Worm (Caenorhabditis elegans) whole organism, young adult: ENCODE measurements around the gene srh-31.
A peak's percentile ranks its signal among the peaks of the same experiment; 100 is the strongest.

Experiments
- B0035.1 ChIP-seq: sonication (generic microtip); optimal IDR thresholded peaks from 2 replicates; lab custom pipeline; 2016; ENCODE audit warnings: missing genetic modification characterization, mild to moderate bottlenecking, missing compliant biosample characterization, missing genotype, missing genetic modification reagents
- B0261.1 ChIP-seq: sonication (generic microtip); optimal IDR thresholded peaks from 2 replicates; lab custom pipeline; 2016; ENCODE audit warnings: mild to moderate bottlenecking, missing genetic modification characterization, moderate library complexity, missing compliant biosample characterization
- F10E7.11 ChIP-seq: sonication (generic microtip); optimal IDR thresholded peaks from 2 replicates; lab custom pipeline; 2017; ENCODE audit warnings: mild to moderate bottlenecking, missing genetic modification characterization, moderate library complexity, missing compliant biosample characterization
- F33H1.4 ChIP-seq: fragments of 200-800 bp; sonication (Bioruptor generic); IDR thresholded peaks from 2 replicates; pipeline ENCODE4 v1.3.6; 2022; ENCODE audit warnings: missing genetic modification reagents, missing genetic modification characterization, missing compliant biosample characterization
- F37B4.10 ChIP-seq: fragments of 200-800 bp; sonication (Bioruptor generic); IDR thresholded peaks from 2 replicates; pipeline ENCODE4 v1.3.6; 2022; ENCODE audit warnings: missing genetic modification characterization, missing compliant biosample characterization
- F57A8.1 ChIP-seq: fragments of 200-800 bp; sonication (Bioruptor generic); optimal IDR thresholded peaks from 2 replicates; lab custom pipeline; 2018; ENCODE audit warnings: mild to moderate bottlenecking, missing genetic modification characterization, moderate library complexity, missing compliant biosample characterization
- F57C9.4 ChIP-seq: sonication (generic microtip); optimal IDR thresholded peaks from 2 replicates; lab custom pipeline; 2017; ENCODE audit warnings: mild to moderate bottlenecking, missing genetic modification characterization, missing compliant biosample characterization
- ZK185.1 ChIP-seq: sonication (generic microtip); optimal IDR thresholded peaks from 2 replicates; lab custom pipeline; 2016; ENCODE audit warnings: mild to moderate bottlenecking, missing genetic modification characterization, missing compliant biosample characterization; ENCODE audit not compliant: poor library complexity, severe bottlenecking
- aptf-2 ChIP-seq: fragments of 200-800 bp; sonication (Bioruptor generic); conservative IDR thresholded peaks from 2 replicates; pipeline ENCODE4 v1.3.6; 2022; ENCODE audit warnings: missing genetic modification reagents, missing genetic modification characterization, missing compliant biosample characterization
- aptf-3 ChIP-seq: fragments of 200-800 bp; sonication (Bioruptor generic); IDR thresholded peaks from 2 replicates; pipeline ENCODE4 v1.3.6; 2022; ENCODE audit warnings: missing genetic modification characterization, missing compliant biosample characterization
- atf-7 ChIP-seq: sonication (generic microtip); optimal IDR thresholded peaks from 2 replicates; lab custom pipeline; 2017; ENCODE audit warnings: mild to moderate bottlenecking, missing genetic modification characterization, missing compliant biosample characterization
- attf-3 ChIP-seq: fragments of 200-800 bp; sonication (Bioruptor generic); conservative IDR thresholded peaks from 2 replicates; pipeline ENCODE4 v1.3.6; 2022; ENCODE audit warnings: missing genetic modification reagents, missing genetic modification characterization, missing compliant biosample characterization
- bed-1 ChIP-seq: fragments of 200-800 bp; sonication (Bioruptor generic); IDR thresholded peaks from 2 replicates; pipeline ENCODE4 v1.3.6; 2022; ENCODE audit warnings: missing genetic modification reagents, missing genetic modification characterization, missing compliant biosample characterization
- cebp-1 ChIP-seq, 2 experiments: fragments of 200-800 bp in 1 of 2; sonication (Bioruptor generic) in 1 of 2; sonication (generic microtip) in 1 of 2; IDR thresholded peaks in 1 of 2; optimal IDR thresholded peaks in 1 of 2; 2 replicates each; pipeline versions ENCODE4 v1.3.6 to Lab custom; 2017 to 2022; ENCODE audit warnings: missing compliant biosample characterization in 2 of 2, missing genetic modification characterization in 2 of 2, mild to moderate bottlenecking in 1 of 2, missing genetic modification reagents in 1 of 2, moderate library complexity in 1 of 2
- ceh-40 ChIP-seq: fragments of 200-800 bp; sonication (Bioruptor generic); IDR thresholded peaks from 2 replicates; pipeline ENCODE4 v1.3.6; 2022; ENCODE audit warnings: missing genetic modification characterization, missing compliant biosample characterization
- dpff-1 ChIP-seq: sonication (generic microtip); optimal IDR thresholded peaks from 2 replicates; lab custom pipeline; 2017; ENCODE audit warnings: mild to moderate bottlenecking, missing genetic modification characterization, missing compliant biosample characterization
- egl-44 ChIP-seq: fragments of 200-800 bp; sonication (Bioruptor generic); IDR thresholded peaks from 2 replicates; pipeline ENCODE4 v1.3.6; 2022; ENCODE audit warnings: missing genetic modification reagents, missing genetic modification characterization, missing compliant biosample characterization
- ets-4 ChIP-seq: fragments of 200-800 bp; sonication (Bioruptor generic); optimal IDR thresholded peaks from 2 replicates; lab custom pipeline; 2018; ENCODE audit warnings: mild to moderate bottlenecking, missing genetic modification characterization, missing compliant biosample characterization
- gei-17 ChIP-seq: fragments of 200-800 bp; sonication (Bioruptor generic); optimal IDR thresholded peaks from 2 replicates; lab custom pipeline; 2018; ENCODE audit warnings: mild to moderate bottlenecking, missing genetic modification characterization, missing compliant biosample characterization
- hlh-12 ChIP-seq: sonication (generic microtip); optimal IDR thresholded peaks from 2 replicates; lab custom pipeline; 2016; ENCODE audit warnings: missing genetic modification characterization, missing compliant biosample characterization
- hlh-26 ChIP-seq: fragments of 200-800 bp; sonication (Bioruptor generic); conservative IDR thresholded peaks from 2 replicates; pipeline ENCODE4 v1.3.6; 2022; ENCODE audit warnings: missing genetic modification reagents, missing genetic modification characterization, missing compliant biosample characterization
- let-607 ChIP-seq, 2 experiments: fragments of 200-800 bp in 1 of 2; sonication (Bioruptor generic) in 1 of 2; sonication (generic microtip) in 1 of 2; optimal IDR thresholded peaks; 2 replicates each; lab custom pipeline; 2016 to 2018; ENCODE audit warnings: mild to moderate bottlenecking in 2 of 2, missing compliant biosample characterization in 2 of 2, missing genetic modification characterization in 2 of 2, moderate library complexity in 2 of 2, missing genotype in 1 of 2
- lin-26 ChIP-seq: fragments of 200-800 bp; sonication (Bioruptor generic); IDR thresholded peaks from 2 replicates; pipeline ENCODE4 v1.3.6; 2022; ENCODE audit warnings: missing genetic modification reagents, missing genetic modification characterization, missing compliant biosample characterization
- lin-35 ChIP-seq, 3 experiments: fragments of 150-350 bp in 2 of 3; sonication (generic microtip) in 1 of 3; optimal IDR thresholded peaks; 2 replicates each; lab custom pipeline; 2014 to 2018; ENCODE audit warnings: missing biosample characterization in 3 of 3, missing genetic modification characterization in 3 of 3, missing genetic modification reagents in 3 of 3
- lin-54 ChIP-seq: fragments of 200-800 bp; sonication (Bioruptor generic); optimal IDR thresholded peaks from 2 replicates; lab custom pipeline; 2018; ENCODE audit warnings: mild to moderate bottlenecking, missing genetic modification characterization, missing compliant biosample characterization
- lsl-1 ChIP-seq: fragments of 200-800 bp; sonication (Bioruptor generic); optimal IDR thresholded peaks from 2 replicates; lab custom pipeline; 2018; ENCODE audit warnings: mild to moderate bottlenecking, missing genetic modification characterization, moderate library complexity, missing compliant biosample characterization
- madf-3 ChIP-seq: fragments of 200-800 bp; sonication (Bioruptor generic); IDR thresholded peaks from 2 replicates; pipeline ENCODE4 v1.3.6; 2022; ENCODE audit warnings: missing genetic modification reagents, missing genetic modification characterization, missing compliant biosample characterization
- nfya-2 ChIP-seq: fragments of 200-800 bp; sonication (Bioruptor generic); IDR thresholded peaks from 2 replicates; pipeline ENCODE4 v1.3.6; 2022; ENCODE audit warnings: missing genetic modification reagents, missing genetic modification characterization, missing compliant biosample characterization
- nhr-120 ChIP-seq: fragments of 200-800 bp; sonication (Bioruptor generic); IDR thresholded peaks from 2 replicates; pipeline ENCODE4 v1.3.6; 2022; ENCODE audit warnings: missing genetic modification characterization, missing compliant biosample characterization
- nhr-80 ChIP-seq: sonication (generic microtip); optimal IDR thresholded peaks from 2 replicates; lab custom pipeline; 2016; ENCODE audit warnings: missing genetic modification characterization, missing compliant biosample characterization
- pbrm-1 ChIP-seq: fragments of 200-800 bp; sonication (Bioruptor generic); IDR thresholded peaks from 2 replicates; pipeline ENCODE4 v1.3.6; 2022; ENCODE audit warnings: missing genetic modification reagents, missing genetic modification characterization, missing compliant biosample characterization
- rpc-1 ChIP-seq, 2 experiments: fragments of 150-350 bp in 1 of 2; sonication (generic microtip) in 1 of 2; optimal IDR thresholded peaks; 2 replicates each; lab custom pipeline; 2014 to 2018; ENCODE audit warnings: missing biosample characterization in 1 of 2, missing genetic modification characterization in 1 of 2, missing genetic modification reagents in 1 of 2, missing genotype in 1 of 2
- snpc-1.3 ChIP-seq: sonication (generic microtip); optimal IDR thresholded peaks from 2 replicates; lab custom pipeline; 2017; ENCODE audit warnings: missing genetic modification characterization, mild to moderate bottlenecking, missing compliant biosample characterization, antibody characterized with exemption, moderate library complexity, missing genotype, missing genetic modification reagents; ENCODE audit not compliant: insufficient read depth
- snpc-4 ChIP-seq, 5 experiments: fragments of 150-350 bp in 1 of 5; sonication (generic microtip) in 4 of 5; optimal IDR thresholded peaks; 2 replicates each; lab custom pipeline; 2014 to 2018; ENCODE audit warnings: missing genetic modification characterization in 5 of 5, missing biosample characterization in 3 of 5, antibody characterized with exemption in 2 of 5, mild to moderate bottlenecking in 2 of 5, missing compliant biosample characterization in 2 of 5, missing genotype in 2 of 5, moderate library complexity in 2 of 5, missing genetic modification reagents in 1 of 5
- tbp1 ChIP-seq: fragments of 200-800 bp; sonication (Bioruptor generic); optimal IDR thresholded peaks from 2 replicates; lab custom pipeline; 2018; ENCODE audit warnings: mild to moderate bottlenecking, missing genetic modification characterization, missing compliant biosample characterization
- tbx-9 ChIP-seq: sonication (generic microtip); optimal IDR thresholded peaks from 2 replicates; lab custom pipeline; 2016; ENCODE audit warnings: borderline replicate concordance, missing genetic modification characterization, inconsistent platforms, missing compliant biosample characterization
- unc-62 ChIP-seq: fragments of 150-350 bp; optimal IDR thresholded peaks from 2 replicates; lab custom pipeline; 2014; ENCODE audit warnings: missing biosample characterization, missing genetic modification reagents, missing genetic modification characterization
- xnd-1 ChIP-seq: sonication (generic microtip); optimal IDR thresholded peaks from 2 replicates; lab custom pipeline; 2016; ENCODE audit warnings: missing genotype, missing genetic modification reagents, missing genetic modification characterization, missing compliant biosample characterization
- zfh-2 ChIP-seq: fragments of 200-800 bp; sonication (Bioruptor generic); conservative IDR thresholded peaks from 2 replicates; pipeline ENCODE4 v1.3.6; 2022; ENCODE audit warnings: missing genetic modification reagents, missing genetic modification characterization, missing compliant biosample characterization
- ztf-25 ChIP-seq: fragments of 200-800 bp; sonication (Bioruptor generic); IDR thresholded peaks from 2 replicates; pipeline ENCODE4 v1.3.6; 2022; ENCODE audit warnings: missing genetic modification reagents, missing genetic modification characterization, missing compliant biosample characterization
- ztf-6 ChIP-seq: fragments of 200-800 bp; sonication (Bioruptor generic); IDR thresholded peaks from 2 replicates; pipeline ENCODE4 v1.3.6; 2022; ENCODE audit warnings: missing genetic modification reagents, missing genetic modification characterization, missing compliant biosample characterization

The srh-31 gene

DNA sequence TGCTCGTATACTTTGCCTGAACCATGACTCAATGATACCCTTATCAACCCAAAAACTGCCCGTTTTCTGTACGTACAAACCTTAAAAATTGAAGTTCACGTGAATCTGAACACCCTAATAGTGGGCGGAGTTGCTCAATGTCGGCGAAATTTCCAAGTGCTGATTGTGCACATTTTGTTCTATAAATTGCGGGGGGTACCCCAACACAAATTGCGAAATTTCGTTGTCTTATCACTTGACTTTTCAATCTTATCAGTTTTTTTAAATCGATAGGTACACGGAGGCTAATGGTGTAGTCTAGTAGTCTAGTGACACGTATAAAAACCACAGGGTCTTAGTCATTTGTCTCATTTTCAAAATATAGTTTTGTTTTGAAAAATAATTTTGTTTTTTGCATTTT is 47.9 kb upstream of the srh-31 start, which contains the start of gene fbxa-108 (continued):
- TF ChIP-seq F10E7.11 = no peak
- no peak for TF ChIP-seq madf-3
- no peak for TF ChIP-seq B0261.1 (tag; lab: Kevin White, UChicago)
- 0 out of 2 replicates have a peak, but pooled peaks have one; percentile 46 for TF ChIP-seq egl-44 (GFP tag; lab: Robert Waterston, UW)
- TF ChIP-seq lin-26 (GFP tag; lab: Robert Waterston, UW) = no peak
- TF ChIP-seq, all 124 proteins: peak for 19

DNA sequence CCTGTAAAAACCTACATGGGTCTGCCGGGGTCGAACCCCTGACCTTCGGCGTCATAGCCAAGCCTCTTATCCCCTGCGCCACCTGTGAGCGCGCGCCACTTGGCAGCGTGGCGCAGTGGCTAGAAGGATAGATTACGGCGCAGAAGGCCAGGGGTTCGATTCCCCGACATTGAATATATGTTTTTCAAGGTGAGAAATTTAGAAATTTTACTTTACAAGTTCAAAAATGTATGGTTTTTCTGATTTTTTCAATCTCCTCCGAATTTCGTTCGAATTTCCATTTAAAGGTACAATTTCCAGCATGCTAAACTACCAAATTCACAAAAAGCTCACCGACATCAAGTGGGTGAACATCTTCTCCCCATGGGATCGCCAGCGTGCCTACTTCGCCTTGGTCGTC is 47.1 kb upstream of the srh-31 start, which contains the start of gene dgat-2:
TSS of gene dgat-2 (plus strand) at position 301 of the 400 bp plus-strand sequence.
- no peak for TF ChIP-seq hlh-12 (tag; lab: Kevin White, UChicago)
- TF ChIP-seq let-607 (tag; optimal IDR thresholded peaks at IDR 0.05; lab: Kevin White, UChicago) = no peak
- TF ChIP-seq rpc-1 (optimal IDR thresholded peaks at IDR 0.05; lab: Kevin White, UChicago) = no peak
- peak; percentile 10 for TF ChIP-seq rpc-1 (tag; optimal IDR thresholded peaks at IDR 0.05; lab: Kevin White, UChicago)

DNA sequence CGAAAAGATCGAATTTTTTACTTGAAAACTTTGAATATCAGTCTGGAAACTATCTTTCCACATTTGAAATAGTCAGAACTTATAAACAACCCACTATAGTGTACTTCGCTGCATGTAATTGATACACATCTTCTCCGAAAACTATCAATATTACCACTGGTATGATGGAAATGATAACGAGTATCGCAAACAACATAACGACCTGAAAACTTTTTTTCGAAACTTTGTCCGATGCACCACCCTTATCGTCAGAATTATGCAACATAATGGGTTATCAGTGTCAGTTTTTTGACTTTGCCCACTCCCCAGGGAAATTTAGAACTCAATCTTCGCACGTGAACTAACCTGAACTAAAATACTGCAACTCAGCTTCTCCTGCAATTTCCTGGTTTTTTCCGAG is 44.9 kb upstream of the srh-31 start:
- TF ChIP-seq unc-62 = no peak
- no peak for TF ChIP-seq ZK185.1 (tag; lab: Kevin White, UChicago)
- peak; percentile 87 for TF ChIP-seq nhr-80
- TF ChIP-seq ztf-6 (GFP tag; lab: Robert Waterston, UW) = no peak
- TF ChIP-seq atf-7 (tag; lab: Kevin White, UChicago) = peak; percentile 41
- no peak for TF ChIP-seq snpc-4 (GFP tag; optimal IDR thresholded peaks at IDR 0.05; lab: Kevin White, UChicago)
- peak in 1 of 4 experiments; percentile 0 for TF ChIP-seq snpc-4 (tag; optimal IDR thresholded peaks at IDR 0.05; lab: Kevin White, UChicago)

DNA sequence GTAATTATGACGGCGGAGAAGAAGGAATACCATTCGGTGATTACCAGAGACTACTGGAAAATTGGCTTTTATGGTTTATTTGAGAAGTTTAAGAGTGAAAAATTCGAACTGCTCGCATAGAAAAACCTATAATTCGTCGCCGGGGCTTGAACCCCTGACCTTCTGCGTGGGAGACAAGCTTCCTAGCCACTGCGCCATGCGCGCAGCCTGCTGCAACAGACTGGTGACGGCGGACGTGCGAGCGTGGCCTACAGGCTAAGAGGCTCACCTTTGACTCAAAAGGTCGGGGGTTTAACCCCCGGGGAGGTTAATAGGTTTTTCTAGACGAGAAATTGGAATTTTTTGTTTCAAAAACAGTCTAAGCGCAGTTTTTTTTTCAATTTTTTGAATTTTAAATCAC is 42.8 kb upstream of the srh-31 start:
- TF ChIP-seq zfh-2 (GFP tag; lab: Robert Waterston, UW) = peak; percentile 67
- no peak for TF ChIP-seq B0035.1 (tag; lab: Kevin White, UChicago)
- TF ChIP-seq hlh-26 = no peak
- no peak for TF ChIP-seq lin-26 (GFP tag; lab: Robert Waterston, UW)
- TF ChIP-seq F57A8.1 (GFP tag; lab: Kevin White, UChicago) = no peak
- no peak for TF ChIP-seq aptf-3
- TF ChIP-seq bed-1 = no peak
- TF ChIP-seq rpc-1 (optimal IDR thresholded peaks at IDR 0.05; lab: Kevin White, UChicago) = no peak
- TF ChIP-seq rpc-1 (tag; optimal IDR thresholded peaks at IDR 0.05; lab: Kevin White, UChicago) = peak; percentile 40
- TF ChIP-seq nfya-2 (GFP tag; lab: Robert Waterston, UW) = no peak
- no peak for TF ChIP-seq snpc-1.3
- no peak for TF ChIP-seq tbx-9
- TF ChIP-seq aptf-2 (GFP tag; lab: Robert Waterston, UW) = no peak
- TF ChIP-seq nhr-120 (GFP tag; lab: Robert Waterston, UW) = peak; percentile 77; the same call in 1 of the 2 replicates
- no peak for TF ChIP-seq xnd-1 (tag; lab: Kevin White, UChicago)
- no peak for TF ChIP-seq ceh-40 (GFP tag; lab: Robert Waterston, UW)
- no peak for TF ChIP-seq gei-17 (GFP tag; lab: Kevin White, UChicago)
- no peak for TF ChIP-seq B0261.1 (tag; lab: Kevin White, UChicago)
- no peak for TF ChIP-seq F33H1.4 (GFP tag; lab: Robert Waterston, UW)
- no peak for TF ChIP-seq ets-4 (GFP tag; lab: Kevin White, UChicago)
- no peak for TF ChIP-seq pbrm-1
- TF ChIP-seq attf-3 (GFP tag; lab: Robert Waterston, UW) = no peak
- no peak for TF ChIP-seq lin-54 (GFP tag; lab: Kevin White, UChicago)
- no peak for TF ChIP-seq dpff-1
- no peak for TF ChIP-seq lsl-1 (GFP tag; lab: Kevin White, UChicago)
- TF ChIP-seq cebp-1 (GFP tag; IDR thresholded peaks at IDR 0.05; lab: Robert Waterston, UW) = no peak
- no peak for TF ChIP-seq cebp-1 (tag; optimal IDR thresholded peaks at IDR 0.05; lab: Kevin White, UChicago)
- TF ChIP-seq madf-3 = no peak
- TF ChIP-seq F57C9.4 (tag; lab: Kevin White, UChicago) = no peak
- no peak for TF ChIP-seq ztf-25 (GFP tag; lab: Robert Waterston, UW)
- TF ChIP-seq tbp1 (GFP tag; lab: Kevin White, UChicago) = peak; percentile 56
- no peak for TF ChIP-seq F37B4.10 (GFP tag; lab: Robert Waterston, UW)
- no peak for TF ChIP-seq lin-35 (GFP tag; optimal IDR thresholded peaks at IDR 0.05; lab: Kevin White, UChicago)
